Fruit fly (Drosophila melanogaster) whole organism, embryonic: ENCODE data around the gene Idgf4.

Source experiments
- Antp ChIP-seq: fragments of 200-800 bp; sonication (Bioruptor generic); optimal IDR thresholded peaks from 3 replicates; lab custom pipeline; 2016; ENCODE audit warnings: missing biosample characterization, missing genetic modification characterization
- Asciz ChIP-seq: fragments of 200-800 bp; sonication (Bioruptor generic); optimal IDR thresholded peaks from 2 replicates; lab custom pipeline; 2017; ENCODE audit warnings: missing biosample characterization, mild to moderate bottlenecking, missing genetic modification characterization, missing genetic modification reagents
- B-H1 ChIP-seq: fragments of 200-800 bp; sonication (Bioruptor generic); IDR thresholded peaks from 3 replicates; pipeline ENCODE4 v1.3.6; 2022; ENCODE audit warnings: missing biosample characterization, missing genetic modification characterization
- Blimp-1 ChIP-seq: fragments of 200-800 bp; sonication (Bioruptor generic); optimal IDR thresholded peaks from 3 replicates; lab custom pipeline; 2018; ENCODE audit warnings: missing biosample characterization, missing genetic modification characterization, mild to moderate bottlenecking, moderate library complexity, missing genetic modification reagents
- BtbVII ChIP-seq: fragments of 200-800 bp; sonication (Bioruptor generic); optimal IDR thresholded peaks from 3 replicates; lab custom pipeline; 2017; ENCODE audit warnings: missing biosample characterization, mild to moderate bottlenecking, missing genetic modification characterization
- CG10543 ChIP-seq: fragments of 200-800 bp; sonication (Bioruptor generic); optimal IDR thresholded peaks from 3 replicates; lab custom pipeline; 2017; ENCODE audit warnings: missing biosample characterization, mild to moderate bottlenecking, missing genetic modification characterization, moderate library complexity
- CG13894 ChIP-seq: fragments of 200-800 bp; sonication (Bioruptor generic); optimal IDR thresholded peaks from 3 replicates; lab custom pipeline; 2018; ENCODE audit warnings: missing biosample characterization, mild to moderate bottlenecking, missing genetic modification characterization, moderate library complexity
- CG15514 ChIP-seq: fragments of 200-800 bp; sonication (Bioruptor generic); optimal IDR thresholded peaks from 3 replicates; lab custom pipeline; 2017; ENCODE audit warnings: missing biosample characterization, missing genetic modification characterization, mild to moderate bottlenecking, moderate library complexity, missing genetic modification reagents
- CG1647 ChIP-seq: fragments of 200-800 bp; sonication (Bioruptor generic); optimal IDR thresholded peaks from 3 replicates; lab custom pipeline; 2016; ENCODE audit warnings: missing biosample characterization, missing genetic modification characterization
- CG16815 ChIP-seq: fragments of 200-800 bp; sonication (Bioruptor generic); optimal IDR thresholded peaks from 3 replicates; lab custom pipeline; 2017; ENCODE audit warnings: missing biosample characterization, mild to moderate bottlenecking, missing genetic modification characterization
- CG16863 ChIP-seq: fragments of 200-800 bp; sonication (Bioruptor generic); optimal IDR thresholded peaks from 3 replicates; lab custom pipeline; 2016; ENCODE audit warnings: missing biosample characterization, missing genetic modification characterization
- CG17385 ChIP-seq: fragments of 200-800 bp; sonication (Bioruptor generic); optimal IDR thresholded peaks from 3 replicates; lab custom pipeline; 2018; ENCODE audit warnings: missing biosample characterization, mild to moderate bottlenecking, missing genetic modification characterization
- CG17829 ChIP-seq: fragments of 200-800 bp; optimal IDR thresholded peaks from 2 replicates; lab custom pipeline; 2019; ENCODE audit warnings: missing biosample characterization, mild to moderate bottlenecking, missing genetic modification characterization, moderate library complexity
- CG18262 ChIP-seq: fragments of 200-800 bp; optimal IDR thresholded peaks from 3 replicates; lab custom pipeline; 2019; ENCODE audit warnings: missing biosample characterization, mild to moderate bottlenecking, missing genetic modification characterization, moderate library complexity
- CG1832 ChIP-seq: fragments of 200-800 bp; sonication (Bioruptor generic); optimal IDR thresholded peaks from 2 replicates; lab custom pipeline; 2017; ENCODE audit warnings: missing biosample characterization, mild to moderate bottlenecking, missing genetic modification characterization, inconsistent platforms
- CG18764 ChIP-seq: fragments of 200-800 bp; sonication (Bioruptor generic); optimal IDR thresholded peaks from 3 replicates; lab custom pipeline; 2016; ENCODE audit warnings: missing biosample characterization, missing genetic modification characterization
- CG2875 ChIP-seq: fragments of 200-800 bp; sonication (Bioruptor generic); optimal IDR thresholded peaks from 2 replicates; lab custom pipeline; 2017; ENCODE audit warnings: missing biosample characterization, mild to moderate bottlenecking, missing genetic modification characterization, missing genetic modification reagents
- CG3726 ChIP-seq: fragments of 200-800 bp; sonication (Bioruptor generic); IDR thresholded peaks from 3 replicates; pipeline ENCODE4, ENCODE4 v1.3.6; 2022; ENCODE audit warnings: missing biosample characterization, missing genetic modification characterization
- CG4707 ChIP-seq: fragments of 200-800 bp; sonication (Bioruptor generic); optimal IDR thresholded peaks from 2 replicates; lab custom pipeline; 2018; ENCODE audit warnings: missing biosample characterization, mild to moderate bottlenecking, missing genetic modification characterization, moderate library complexity
- CG4730 ChIP-seq: fragments of 200-800 bp; sonication (Bioruptor generic); IDR thresholded peaks from 2 replicates; pipeline ENCODE4 v1.3.6; 2022; ENCODE audit warnings: missing biosample characterization, missing genetic modification characterization
- CG5180 ChIP-seq: fragments of 200-800 bp; sonication (Bioruptor generic); optimal IDR thresholded peaks from 3 replicates; lab custom pipeline; 2017; ENCODE audit warnings: missing biosample characterization, missing genetic modification characterization, mild to moderate bottlenecking, moderate library complexity, missing genetic modification reagents
- CG8089 ChIP-seq: fragments of 200-800 bp; sonication (Bioruptor generic); optimal IDR thresholded peaks from 3 replicates; lab custom pipeline; 2016; ENCODE audit warnings: missing biosample characterization, missing genetic modification characterization
- CG8290 ChIP-seq, 3 experiments: fragments of 200-800 bp; sonication (Bioruptor generic); optimal IDR thresholded peaks; 2 replicates each; lab custom pipeline; 2016 to 2019; ENCODE audit warnings: missing biosample characterization in 3 of 3, missing genetic modification characterization in 3 of 3, mild to moderate bottlenecking in 2 of 3, moderate library complexity in 1 of 3
- CHES-1-like ChIP-seq: fragments of 200-800 bp; sonication (Bioruptor generic); optimal IDR thresholded peaks from 2 replicates; lab custom pipeline; 2016; ENCODE audit warnings: missing biosample characterization, missing genetic modification characterization
- CoRest ChIP-seq: fragments of 200-800 bp; sonication (Bioruptor generic); optimal IDR thresholded peaks from 3 replicates; lab custom pipeline; 2018; ENCODE audit warnings: missing biosample characterization, mild to moderate bottlenecking, missing genetic modification characterization, moderate library complexity
- D ChIP-seq, 2 experiments: fragments of 200-800 bp in 1 of 2; fragments of >200 bp in 1 of 2; sonication (Bioruptor generic) in 1 of 2; optimal IDR thresholded peaks; 2 replicates in 1 of 2; 3 replicates in 1 of 2; lab custom pipeline; 2017; ENCODE audit warnings: mild to moderate bottlenecking in 1 of 2, missing biosample characterization in 1 of 2, missing genetic modification characterization in 1 of 2, missing genetic modification reagents in 1 of 2
- Deaf1 ChIP-seq: fragments of 200-800 bp; optimal IDR thresholded peaks from 3 replicates; lab custom pipeline; 2019; ENCODE audit warnings: missing biosample characterization, mild to moderate bottlenecking, missing genetic modification characterization, moderate library complexity
- Doc2 ChIP-seq: fragments of 200-800 bp; sonication (Bioruptor generic); IDR thresholded peaks from 2 replicates; pipeline ENCODE4 v1.3.6; 2022; ENCODE audit warnings: missing biosample characterization, missing genetic modification characterization
- Nf-YB ChIP-seq: fragments of 200-800 bp; sonication (Bioruptor generic); optimal IDR thresholded peaks from 3 replicates; lab custom pipeline; 2019; ENCODE audit warnings: missing biosample characterization, mild to moderate bottlenecking, missing genetic modification characterization, moderate library complexity
- Nf-YC ChIP-seq: fragments of 200-800 bp; optimal IDR thresholded peaks from 3 replicates; lab custom pipeline; 2019; ENCODE audit warnings: missing biosample characterization, mild to moderate bottlenecking, missing genetic modification characterization, moderate library complexity
- Taf1 ChIP-seq: fragments of 200-800 bp; sonication (Bioruptor generic); IDR thresholded peaks from 2 replicates; pipeline ENCODE4 v1.3.6; 2022; ENCODE audit warnings: missing biosample characterization, missing genetic modification characterization
- Tbp ChIP-seq: fragments of >200 bp; optimal IDR thresholded peaks from 2 replicates; lab custom pipeline; 2018; ENCODE audit warnings: missing biosample characterization, missing genetic modification characterization
- ac ChIP-seq: fragments of 200-800 bp; sonication (Bioruptor generic); optimal IDR thresholded peaks from 3 replicates; lab custom pipeline; 2017; ENCODE audit warnings: missing biosample characterization, mild to moderate bottlenecking, missing genetic modification characterization
- ap ChIP-seq: fragments of 200-800 bp; sonication (Bioruptor generic); IDR thresholded peaks from 2 replicates; pipeline ENCODE4 v1.3.6; 2022; ENCODE audit warnings: missing biosample characterization, missing genetic modification characterization
- crol ChIP-seq: fragments of 200-800 bp; sonication (Bioruptor generic); IDR thresholded peaks from 2 replicates; pipeline ENCODE4 v1.3.6; 2022; ENCODE audit warnings: missing biosample characterization, missing genetic modification characterization
- gem ChIP-seq: fragments of 200-800 bp; sonication (Bioruptor generic); optimal IDR thresholded peaks from 2 replicates; lab custom pipeline; 2019; ENCODE audit warnings: missing biosample characterization, mild to moderate bottlenecking, missing genetic modification characterization, moderate library complexity
- lab ChIP-seq: fragments of 200-800 bp; sonication (Bioruptor generic); optimal IDR thresholded peaks from 3 replicates; lab custom pipeline; 2017; ENCODE audit warnings: missing biosample characterization, missing genetic modification characterization, mild to moderate bottlenecking, moderate library complexity, missing genetic modification reagents
- lola ChIP-seq, 3 experiments: fragments of >200 bp in 2 of 3; fragments of 200-800 bp in 1 of 3; sonication (Bioruptor generic) in 1 of 3; optimal IDR thresholded peaks; 2 replicates each; lab custom pipeline; 2017 to 2019; ENCODE audit warnings: missing biosample characterization in 3 of 3, missing genetic modification characterization in 3 of 3, mild to moderate bottlenecking in 1 of 3, moderate library complexity in 1 of 3
- mld ChIP-seq: fragments of 200-800 bp; sonication (Bioruptor generic); IDR thresholded peaks from 3 replicates; pipeline ENCODE4 v1.3.6; 2022; ENCODE audit warnings: missing biosample characterization, missing genetic modification characterization; ENCODE audit not compliant: partially characterized antibody
- oc ChIP-seq: fragments of 200-800 bp; sonication (Bioruptor generic); optimal IDR thresholded peaks from 2 replicates; lab custom pipeline; 2018; ENCODE audit warnings: missing biosample characterization, mild to moderate bottlenecking, missing genetic modification characterization, moderate library complexity
- onecut ChIP-seq: fragments of 200-800 bp; sonication (Bioruptor generic); IDR thresholded peaks from 2 replicates; pipeline ENCODE4 v1.3.6; 2022; ENCODE audit warnings: missing biosample characterization, missing genetic modification characterization
- pb ChIP-seq: fragments of 200-800 bp; sonication (Bioruptor generic); optimal IDR thresholded peaks from 3 replicates; lab custom pipeline; 2016; ENCODE audit warnings: missing biosample characterization, missing genetic modification characterization
- sd ChIP-seq: fragments of 200-800 bp; sonication (Bioruptor generic); optimal IDR thresholded peaks from 3 replicates; lab custom pipeline; 2018; ENCODE audit warnings: missing biosample characterization, mild to moderate bottlenecking, missing genetic modification characterization, moderate library complexity
- sens ChIP-seq: fragments of 200-800 bp; sonication (Bioruptor generic); peaks from one replicate; lab custom pipeline; 2016; ENCODE audit warnings: missing biosample characterization, missing genetic modification characterization
- slp2 ChIP-seq: fragments of 200-800 bp; sonication (Bioruptor generic); optimal IDR thresholded peaks from 2 replicates; lab custom pipeline; 2016; ENCODE audit warnings: missing biosample characterization, missing genetic modification characterization
- stc ChIP-seq: fragments of 200-800 bp; sonication (Bioruptor generic); IDR thresholded peaks from 2 replicates; pipeline ENCODE4 v1.3.6; 2022; ENCODE audit warnings: missing biosample characterization, missing genetic modification characterization
- vvl ChIP-seq: fragments of 200-800 bp; sonication (Bioruptor generic); IDR thresholded peaks from 2 replicates; pipeline ENCODE4 v1.3.6; 2022; ENCODE audit warnings: missing biosample characterization, missing genetic modification characterization
- wek ChIP-seq: fragments of 200-800 bp; sonication (Bioruptor generic); optimal IDR thresholded peaks from 3 replicates; lab custom pipeline; 2018; ENCODE audit warnings: missing biosample characterization, mild to moderate bottlenecking, missing genetic modification characterization, moderate library complexity
- zen2 ChIP-seq: fragments of 200-800 bp; sonication (Bioruptor generic); IDR thresholded peaks from 3 replicates; pipeline ENCODE4 v1.3.6; 2022; ENCODE audit warnings: missing biosample characterization, missing genetic modification characterization; ENCODE audit not compliant: partially characterized antibody
- zfh1 ChIP-seq: fragments of 200-800 bp; sonication (Bioruptor generic); IDR thresholded peaks from 3 replicates; pipeline ENCODE4 v1.3.6; 2022; ENCODE audit warnings: missing biosample characterization, missing genetic modification characterization

Idgf4 gene

DNA sequence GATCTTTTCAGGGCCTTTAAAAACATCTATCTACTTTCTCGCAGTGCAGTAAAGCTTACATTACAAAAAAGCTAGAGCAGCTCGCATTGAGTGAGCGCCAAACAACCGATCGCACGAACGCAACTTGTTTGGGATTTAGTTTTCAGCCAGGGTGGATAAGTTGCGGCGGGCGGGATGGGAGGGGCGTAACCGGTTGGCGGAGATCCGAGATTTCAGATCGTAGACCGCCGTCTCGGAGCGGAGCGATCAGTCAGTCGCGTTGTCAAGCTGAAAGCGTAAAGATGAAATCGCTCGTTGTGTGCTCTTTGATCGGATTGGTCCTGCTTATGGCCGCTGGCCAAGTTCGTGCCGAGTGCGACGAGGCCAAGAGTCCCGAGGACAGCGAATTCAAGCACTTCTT, 46.5 kb downstream of the Idgf4 start, which contains the start of gene CG9691 (continued):
- TF ChIP-seq D (optimal IDR thresholded peaks at IDR 0.05; lab: Kevin White, UChicago) (no peak), D (GFP tag; optimal IDR thresholded peaks at IDR 0.05; lab: Kevin White, UChicago) (no peak), crol (GFP tag; lab: Robert Waterston, UW) (peak; percentile 78), CG4707 (GFP tag; lab: Kevin White, UChicago) (no peak), CG17829 (tag; lab: Kevin White, UChicago) (no peak), Tbp (no peak), vvl (GFP tag; lab: Robert Waterston, UW) (0 out of 2 replicates have a peak, but pooled peaks have one; percentile 10), CG8290 (GFP tag; optimal IDR thresholded peaks at IDR 0.05; lab: Kevin White, UChicago) (no peak), CG8290 (tag; optimal IDR thresholded peaks at IDR 0.05; lab: Kevin White, UChicago) (peak in 1 of 2 experiments; percentile 29), CG17385 (no peak), CG3726 (GFP tag; lab: Robert Waterston, UW) (no peak), CG1832 (GFP tag; lab: Kevin White, UChicago) (no peak), B-H1 (GFP tag; lab: Robert Waterston, UW) (no peak), CHES-1-like (GFP tag; lab: Kevin White, UChicago) (no peak), CG16815 (GFP tag; lab: Kevin White, UChicago) (no peak), Nf-YC (tag; lab: Kevin White, UChicago) (no peak), CG16863 (GFP tag; lab: Kevin White, UChicago) (no peak), zfh1 (GFP tag; lab: Robert Waterston, UW) (no peak), CG5180 (GFP tag; lab: Kevin White, UChicago) (peak; percentile 89), CG18764 (GFP tag; lab: Kevin White, UChicago) (no peak), stc (GFP tag; lab: Robert Waterston, UW) (no peak), CG15514 (GFP tag; lab: Kevin White, UChicago) (no peak), lola (GFP tag; optimal IDR thresholded peaks at IDR 0.05; lab: Kevin White, UChicago) (no peak), BtbVII (GFP tag; lab: Kevin White, UChicago) (peak; percentile 9), slp2 (no peak), gem (tag; lab: Kevin White, UChicago) (no peak), CG8089 (GFP tag; lab: Kevin White, UChicago) (no peak), sens (GFP tag; lab: Kevin White, UChicago) (no peak), onecut (no peak), ap (GFP tag; lab: Robert Waterston, UW) (no peak), oc (tag; lab: Kevin White, UChicago) (peak; percentile 71), Asciz (GFP tag; lab: Kevin White, UChicago) (no peak), sd (tag; lab: Kevin White, UChicago) (no peak), Taf1 (GFP tag; lab: Robert Waterston, UW) (no peak), Antp (GFP tag; lab: Kevin White, UChicago) (no peak), CG1647 (no peak), Doc2 (no peak), CG2875 (no peak), zen2 (GFP tag; lab: Robert Waterston, UW) (no peak), CG18262 (tag; lab: Kevin White, UChicago) (no peak), Deaf1 (peak; percentile 83), ac (GFP tag; lab: Kevin White, UChicago) (no peak), Blimp-1 (GFP tag; lab: Kevin White, UChicago) (peak; percentile 22), Nf-YB (GFP tag; lab: Kevin White, UChicago) (no peak), CoRest (tag; lab: Kevin White, UChicago) (no peak), CG10543 (GFP tag; lab: Kevin White, UChicago) (peak; percentile 50), lab (GFP tag; lab: Kevin White, UChicago) (peak; percentile 1), CG4730 (no peak), mld (GFP tag; lab: Robert Waterston, UW) (no peak), CG13894 (tag; lab: Kevin White, UChicago) (peak; percentile 1), wek (GFP tag; lab: Kevin White, UChicago) (no peak), pb (GFP tag; lab: Kevin White, UChicago) (no peak)
